Worm (Caenorhabditis elegans) whole organism, young adult: ENCODE measurements around the gene spp-27.

ENCODE experiments used
- B0261.1 ChIP-seq: sonication (generic microtip); optimal IDR thresholded peaks from 2 replicates; lab custom pipeline; 2016; ENCODE audit warnings: mild to moderate bottlenecking, missing genetic modification characterization, moderate library complexity, missing compliant biosample characterization
- C06A6.2 ChIP-seq: fragments of 200-800 bp; sonication (Bioruptor generic); conservative IDR thresholded peaks from 2 replicates; pipeline ENCODE4 v1.3.6; 2022; ENCODE audit warnings: missing genetic modification characterization, missing compliant biosample characterization
- C17E4.6 ChIP-seq: fragments of 200-800 bp; sonication (Bioruptor generic); IDR thresholded peaks from 2 replicates; pipeline ENCODE4 v1.3.6; 2022; ENCODE audit warnings: missing genetic modification reagents, missing genetic modification characterization, missing compliant biosample characterization
- F22D6.2 ChIP-seq: sonication (generic microtip); optimal IDR thresholded peaks from 2 replicates; lab custom pipeline; 2016; ENCODE audit warnings: mild to moderate bottlenecking, missing genetic modification characterization, missing compliant biosample characterization
- F33H1.4 ChIP-seq: fragments of 200-800 bp; sonication (Bioruptor generic); IDR thresholded peaks from 2 replicates; pipeline ENCODE4 v1.3.6; 2022; ENCODE audit warnings: missing genetic modification reagents, missing genetic modification characterization, missing compliant biosample characterization
- T07F8.4 ChIP-seq: sonication (generic microtip); optimal IDR thresholded peaks from 2 replicates; lab custom pipeline; 2016; ENCODE audit warnings: mild to moderate bottlenecking, missing genetic modification characterization, moderate library complexity, missing compliant biosample characterization
- Y56A3A.18 ChIP-seq: fragments of 200-800 bp; sonication (Bioruptor generic); IDR thresholded peaks from 2 replicates; pipeline ENCODE4 v1.3.6; 2022; ENCODE audit warnings: missing genetic modification reagents, missing genetic modification characterization, missing compliant biosample characterization
- ZK185.1 ChIP-seq: sonication (generic microtip); optimal IDR thresholded peaks from 2 replicates; lab custom pipeline; 2016; ENCODE audit warnings: mild to moderate bottlenecking, missing genetic modification characterization, missing compliant biosample characterization; ENCODE audit not compliant: poor library complexity, severe bottlenecking
- akir-1 ChIP-seq: fragments of 200-800 bp; sonication (Bioruptor generic); optimal IDR thresholded peaks from 2 replicates; lab custom pipeline; 2018; ENCODE audit warnings: mild to moderate bottlenecking, missing genetic modification characterization, moderate library complexity, missing compliant biosample characterization
- aptf-3 ChIP-seq: fragments of 200-800 bp; sonication (Bioruptor generic); IDR thresholded peaks from 2 replicates; pipeline ENCODE4 v1.3.6; 2022; ENCODE audit warnings: missing genetic modification characterization, missing compliant biosample characterization
- ccch-3 ChIP-seq: fragments of 200-800 bp; sonication (Bioruptor generic); optimal IDR thresholded peaks from 2 replicates; lab custom pipeline; 2018; ENCODE audit warnings: mild to moderate bottlenecking, missing genetic modification characterization, missing compliant biosample characterization
- cebp-1 ChIP-seq, 2 experiments: fragments of 200-800 bp in 1 of 2; sonication (Bioruptor generic) in 1 of 2; sonication (generic microtip) in 1 of 2; IDR thresholded peaks in 1 of 2; optimal IDR thresholded peaks in 1 of 2; 2 replicates each; pipeline versions ENCODE4 v1.3.6 to Lab custom; 2017 to 2022; ENCODE audit warnings: missing compliant biosample characterization in 2 of 2, missing genetic modification characterization in 2 of 2, mild to moderate bottlenecking in 1 of 2, missing genetic modification reagents in 1 of 2, moderate library complexity in 1 of 2
- cebp-2 ChIP-seq: fragments of 200-800 bp; sonication (Bioruptor generic); IDR thresholded peaks from 2 replicates; pipeline ENCODE4 v1.3.6; 2022; ENCODE audit warnings: missing genetic modification characterization, missing compliant biosample characterization
- ceh-100 ChIP-seq: fragments of 200-800 bp; sonication (Bioruptor generic); IDR thresholded peaks from 2 replicates; pipeline ENCODE4 v1.3.6; 2022; ENCODE audit warnings: missing genetic modification reagents, missing genetic modification characterization, missing compliant biosample characterization
- die-1 ChIP-seq: sonication (generic microtip); optimal IDR thresholded peaks from 2 replicates; lab custom pipeline; 2016; ENCODE audit warnings: missing genotype, mild to moderate bottlenecking, missing genetic modification characterization, missing compliant biosample characterization
- dox-1 ChIP-seq: fragments of 200-800 bp; sonication (Bioruptor generic); IDR thresholded peaks from 2 replicates; pipeline ENCODE4 v1.3.6; 2022; ENCODE audit warnings: missing genetic modification reagents, missing genetic modification characterization, missing compliant biosample characterization
- efl-1 ChIP-seq: fragments of 150-350 bp; optimal IDR thresholded peaks from 2 replicates; lab custom pipeline; 2014; ENCODE audit warnings: missing biosample characterization, missing genetic modification reagents, missing genetic modification characterization
- egrh-3 ChIP-seq: fragments of 200-800 bp; sonication (Bioruptor generic); IDR thresholded peaks from 2 replicates; pipeline ENCODE4 v1.3.6; 2022; ENCODE audit warnings: missing genetic modification reagents, missing genetic modification characterization, missing compliant biosample characterization
- fkh-3 ChIP-seq: sonication (generic microtip); optimal IDR thresholded peaks from 2 replicates; lab custom pipeline; 2016; ENCODE audit warnings: mild to moderate bottlenecking, missing genetic modification characterization, missing compliant biosample characterization
- hmg-1.2 ChIP-seq: fragments of 200-800 bp; sonication (Bioruptor generic); IDR thresholded peaks from 2 replicates; pipeline ENCODE4 v1.3.6; 2022; ENCODE audit warnings: missing genetic modification reagents, missing genetic modification characterization, missing compliant biosample characterization
- hmg-20 ChIP-seq: fragments of 200-800 bp; sonication (Bioruptor generic); IDR thresholded peaks from 2 replicates; pipeline ENCODE4 v1.3.6; 2022; ENCODE audit warnings: missing genetic modification reagents, missing genetic modification characterization, missing compliant biosample characterization
- hrde-1 ChIP-seq: sonication (generic microtip); optimal IDR thresholded peaks from 2 replicates; lab custom pipeline; 2016; ENCODE audit warnings: missing genetic modification characterization, mild to moderate bottlenecking, missing compliant biosample characterization, moderate library complexity, missing genotype, missing genetic modification reagents, borderline replicate concordance
- let-607 ChIP-seq, 2 experiments: fragments of 200-800 bp in 1 of 2; sonication (Bioruptor generic) in 1 of 2; sonication (generic microtip) in 1 of 2; optimal IDR thresholded peaks; 2 replicates each; lab custom pipeline; 2016 to 2018; ENCODE audit warnings: mild to moderate bottlenecking in 2 of 2, missing compliant biosample characterization in 2 of 2, missing genetic modification characterization in 2 of 2, moderate library complexity in 2 of 2, missing genotype in 1 of 2
- madf-8 ChIP-seq: fragments of 200-800 bp; sonication (Bioruptor generic); conservative IDR thresholded peaks from 2 replicates; pipeline ENCODE4 v1.3.6; 2022; ENCODE audit warnings: missing genetic modification reagents, missing genetic modification characterization, missing compliant biosample characterization
- nhr-120 ChIP-seq: fragments of 200-800 bp; sonication (Bioruptor generic); IDR thresholded peaks from 2 replicates; pipeline ENCODE4 v1.3.6; 2022; ENCODE audit warnings: missing genetic modification characterization, missing compliant biosample characterization
- nhr-179 ChIP-seq: sonication (generic microtip); optimal IDR thresholded peaks from 2 replicates; lab custom pipeline; 2016; ENCODE audit warnings: mild to moderate bottlenecking, missing genetic modification characterization, missing compliant biosample characterization
- pbrm-1 ChIP-seq: fragments of 200-800 bp; sonication (Bioruptor generic); IDR thresholded peaks from 2 replicates; pipeline ENCODE4 v1.3.6; 2022; ENCODE audit warnings: missing genetic modification reagents, missing genetic modification characterization, missing compliant biosample characterization
- sdz-38 ChIP-seq: sonication (generic microtip); optimal IDR thresholded peaks from 2 replicates; lab custom pipeline; 2016; ENCODE audit warnings: missing genotype, missing genetic modification characterization, missing compliant biosample characterization
- sptf-2 ChIP-seq: fragments of 200-800 bp; sonication (Bioruptor generic); optimal IDR thresholded peaks from 2 replicates; lab custom pipeline; 2018; ENCODE audit warnings: mild to moderate bottlenecking, missing genetic modification characterization, missing compliant biosample characterization
- tbp1 ChIP-seq: fragments of 200-800 bp; sonication (Bioruptor generic); optimal IDR thresholded peaks from 2 replicates; lab custom pipeline; 2018; ENCODE audit warnings: mild to moderate bottlenecking, missing genetic modification characterization, missing compliant biosample characterization
- zfh-2 ChIP-seq: fragments of 200-800 bp; sonication (Bioruptor generic); conservative IDR thresholded peaks from 2 replicates; pipeline ENCODE4 v1.3.6; 2022; ENCODE audit warnings: missing genetic modification reagents, missing genetic modification characterization, missing compliant biosample characterization
- ztf-26 ChIP-seq: sonication (generic microtip); optimal IDR thresholded peaks from 2 replicates; lab custom pipeline; 2017; ENCODE audit warnings: missing genetic modification characterization, missing compliant biosample characterization
- ztf-6 ChIP-seq: fragments of 200-800 bp; sonication (Bioruptor generic); IDR thresholded peaks from 2 replicates; pipeline ENCODE4 v1.3.6; 2022; ENCODE audit warnings: missing genetic modification reagents, missing genetic modification characterization, missing compliant biosample characterization

spp-27 gene

DNA sequence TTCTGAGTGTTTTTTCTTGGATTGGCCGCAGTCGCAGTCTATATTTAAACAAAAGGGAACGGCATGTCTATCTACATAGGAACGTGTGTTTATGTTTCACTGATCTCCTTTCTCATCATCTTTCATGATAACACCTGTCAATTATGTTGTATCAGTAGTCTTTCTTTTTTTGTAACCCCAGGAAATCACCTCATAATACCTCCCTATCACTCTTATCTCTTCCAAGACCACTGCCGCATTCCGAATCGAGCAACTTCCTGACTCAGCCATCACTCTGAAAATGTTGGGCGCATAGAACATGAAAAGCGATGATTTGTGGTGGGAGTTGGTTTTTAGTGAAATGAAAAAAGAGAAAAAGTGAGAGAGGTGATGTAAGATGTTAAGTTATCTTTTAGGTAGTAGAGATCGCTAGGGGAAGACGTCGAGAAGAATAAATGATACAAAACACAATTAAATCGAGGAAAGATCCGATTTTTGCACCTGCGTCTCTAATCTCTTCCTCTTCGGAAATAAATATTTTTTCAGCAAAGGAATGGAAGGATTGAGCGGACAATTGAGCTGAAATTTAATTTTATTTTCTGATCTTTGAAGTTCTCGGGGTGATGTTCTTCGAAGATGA, 33.9 kb downstream of the spp-27 start (continued):
- TF ChIP-seq ztf-6 (GFP tag; lab: Robert Waterston, UW) (no peak), nhr-179 (tag; lab: Kevin White, UChicago) (no peak), F22D6.2 (tag; lab: Kevin White, UChicago) (no peak), cebp-2 (GFP tag; lab: Robert Waterston, UW) (no peak), T07F8.4 (tag; lab: Kevin White, UChicago) (no peak), let-607 (tag; optimal IDR thresholded peaks at IDR 0.05; lab: Kevin White, UChicago) (no peak)

DNA sequence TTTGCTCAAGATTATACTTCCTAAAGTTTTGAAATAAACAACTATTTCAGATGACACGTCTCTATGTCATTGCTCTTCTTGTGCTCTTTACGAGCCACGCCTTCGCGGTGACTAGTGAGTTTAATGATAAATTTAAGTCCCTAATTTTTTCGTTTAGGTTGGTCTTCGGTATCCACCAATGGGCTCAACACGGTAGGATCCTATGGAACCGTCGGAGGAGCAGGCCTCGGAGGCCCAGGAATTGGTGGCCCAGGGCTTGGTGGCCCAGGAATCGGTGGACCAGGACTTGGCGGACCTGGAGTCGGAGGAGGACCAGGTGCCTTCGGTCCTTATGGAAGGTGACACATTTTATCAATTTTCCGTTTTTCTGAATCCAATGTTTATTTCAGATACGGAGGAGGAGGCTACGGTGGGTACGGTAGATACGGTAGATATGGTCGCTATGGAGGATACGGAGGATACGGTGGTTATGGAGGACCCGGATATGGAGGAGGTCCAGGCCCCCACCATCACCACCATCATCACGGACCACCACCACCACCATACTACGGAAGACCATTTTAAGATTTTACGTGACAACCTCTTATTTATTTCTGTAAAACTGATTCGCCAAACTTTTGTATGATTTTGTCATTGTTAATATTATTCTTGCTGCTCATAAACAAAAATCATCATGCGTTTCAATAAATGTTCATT, 36.4 kb downstream of the spp-27 start, which contains the start of the genes F46E10.2 and F46E10.18:
TSS of gene F46E10.2 (plus strand) at position 51 of the 696 bp plus-strand sequence.
TSS of gene F46E10.18 (plus strand) at position 646 of the 696 bp plus-strand sequence.
- TF ChIP-seq nhr-120 (0 out of 2 replicates have a peak, but pooled peaks have one; percentile 46), zfh-2 (GFP tag; lab: Robert Waterston, UW) (peak; percentile 84), cebp-2 (GFP tag; lab: Robert Waterston, UW) (no peak), ztf-26 (tag; lab: Kevin White, UChicago) (no peak), efl-1 (GFP tag; lab: Kevin White, UChicago) (no peak), hmg-1.2 (GFP tag; lab: Robert Waterston, UW) (0 out of 2 replicates have a peak, but pooled peaks have one; percentile 6), nhr-179 (tag; lab: Kevin White, UChicago) (no peak), fkh-3 (no peak), madf-8 (no peak), F33H1.4 (GFP tag; lab: Robert Waterston, UW) (no peak), ZK185.1 (no peak), pbrm-1 (GFP tag; lab: Robert Waterston, UW) (no peak), hmg-20 (GFP tag; lab: Robert Waterston, UW) (no peak), sptf-2 (GFP tag; lab: Kevin White, UChicago) (no peak), ccch-3 (GFP tag; lab: Kevin White, UChicago) (no peak), dox-1 (no peak), egrh-3 (peak; percentile 31; the same call in 1 of the 2 replicates), C17E4.6 (GFP tag; lab: Robert Waterston, UW) (no peak), C06A6.2 (GFP tag; lab: Robert Waterston, UW) (no peak), ceh-100 (GFP tag; lab: Robert Waterston, UW) (no peak)

DNA sequence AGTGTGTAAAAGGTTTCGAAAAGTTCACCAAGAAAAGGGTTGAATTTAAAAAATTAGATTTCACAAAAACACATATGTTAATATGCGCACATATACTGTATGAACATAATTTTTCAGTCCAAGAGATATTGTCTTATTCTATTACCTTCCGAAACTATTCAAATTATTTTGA, 38.8 kb downstream of the spp-27 start, which contains the start of gene F46E10.3:
TSS of gene F46E10.3 (plus strand) at position 73 of the 172 bp plus-strand sequence.
- TF ChIP-seq cebp-1 (GFP tag; IDR thresholded peaks at IDR 0.05; lab: Robert Waterston, UW), result no peak
- TF ChIP-seq cebp-1 (tag; optimal IDR thresholded peaks at IDR 0.05; lab: Kevin White, UChicago), result no peak
- no peak for TF ChIP-seq B0261.1 (tag; lab: Kevin White, UChicago)
- no peak for TF ChIP-seq die-1 (tag; lab: Kevin White, UChicago)
- TF ChIP-seq Y56A3A.18 (GFP tag; lab: Robert Waterston, UW), result no peak
- TF ChIP-seq hrde-1 (tag; lab: Kevin White, UChicago), result no peak
- TF ChIP-seq akir-1 (GFP tag; lab: Kevin White, UChicago), result no peak
- TF ChIP-seq sdz-38 (tag; lab: Kevin White, UChicago), result no peak
- TF ChIP-seq tbp1 (GFP tag; lab: Kevin White, UChicago), result no peak
- TF ChIP-seq C06A6.2 (GFP tag; lab: Robert Waterston, UW), result no peak
- no peak for TF ChIP-seq aptf-3 (GFP tag; lab: Robert Waterston, UW)
- TF ChIP-seq dox-1, result no peak
